Worm (Caenorhabditis elegans) whole organism, late embryonic: ENCODE measurements around the gene H43I07.1.

Source experiments
- C38D4.7 ChIP-seq: fragments of 200-800 bp; sonication (Bioruptor generic); optimal IDR thresholded peaks from 2 replicates; lab custom pipeline; 2018; ENCODE audit warnings: mild to moderate bottlenecking, missing genetic modification characterization, moderate library complexity, missing compliant biosample characterization
- F13H6.1 ChIP-seq: sonication (generic microtip); optimal IDR thresholded peaks from 2 replicates; lab custom pipeline; 2016; ENCODE audit warnings: missing genetic modification characterization, missing compliant biosample characterization
- K02D7.2 ChIP-seq: sonication (generic microtip); optimal IDR thresholded peaks from 2 replicates; lab custom pipeline; 2017; ENCODE audit warnings: mild to moderate bottlenecking, missing genetic modification characterization, missing compliant biosample characterization
- K09A11.1 ChIP-seq: sonication (generic microtip); optimal IDR thresholded peaks from 2 replicates; lab custom pipeline; 2017; ENCODE audit warnings: antibody characterized with exemption, mild to moderate bottlenecking, missing genetic modification characterization, missing compliant biosample characterization; ENCODE audit not compliant: insufficient read depth
- T23F11.4 ChIP-seq: fragments of 200-800 bp; sonication (Bioruptor generic); optimal IDR thresholded peaks from 2 replicates; lab custom pipeline; 2018; ENCODE audit warnings: mild to moderate bottlenecking, missing genetic modification characterization, missing compliant biosample characterization
- Y22D7AL.16 ChIP-seq: sonication (generic microtip); optimal IDR thresholded peaks from 2 replicates; lab custom pipeline; 2016; ENCODE audit warnings: missing genetic modification characterization, missing compliant biosample characterization
- ahr-1 ChIP-seq: sonication (generic microtip); optimal IDR thresholded peaks from 2 replicates; lab custom pipeline; 2016; ENCODE audit warnings: missing genetic modification characterization, missing compliant biosample characterization
- ama-1 ChIP-seq: fragments of 150-350 bp; optimal IDR thresholded peaks from 2 replicates; lab custom pipeline; 2014
- ceh-14 ChIP-seq: sonication (generic microtip); optimal IDR thresholded peaks from 2 replicates; lab custom pipeline; 2016; ENCODE audit warnings: missing genotype, missing genetic modification characterization, missing compliant biosample characterization
- ceh-18 ChIP-seq: sonication (generic microtip); optimal IDR thresholded peaks from 2 replicates; lab custom pipeline; 2016; ENCODE audit warnings: missing genetic modification characterization, missing compliant biosample characterization
- ceh-19 ChIP-seq: fragments of 200-800 bp; sonication (Bioruptor generic); optimal IDR thresholded peaks from 2 replicates; lab custom pipeline; 2018; ENCODE audit warnings: mild to moderate bottlenecking, missing genetic modification characterization, missing compliant biosample characterization
- ceh-2 ChIP-seq: sonication (generic microtip); optimal IDR thresholded peaks from 2 replicates; lab custom pipeline; 2016; ENCODE audit warnings: missing genotype, missing genetic modification characterization, missing compliant biosample characterization
- ceh-24 ChIP-seq: sonication (generic microtip); optimal IDR thresholded peaks from 2 replicates; lab custom pipeline; 2016; ENCODE audit warnings: mild to moderate bottlenecking, missing genetic modification characterization, missing compliant biosample characterization
- ceh-30 ChIP-seq: fragments of 150-350 bp; optimal IDR thresholded peaks from 2 replicates; lab custom pipeline; 2014; ENCODE audit warnings: missing biosample characterization, missing genetic modification characterization
- ceh-31 ChIP-seq: sonication (generic microtip); optimal IDR thresholded peaks from 2 replicates; lab custom pipeline; 2016; ENCODE audit warnings: missing genetic modification characterization, missing compliant biosample characterization
- ceh-34 ChIP-seq: sonication (generic microtip); optimal IDR thresholded peaks from 2 replicates; lab custom pipeline; 2016; ENCODE audit warnings: mild to moderate bottlenecking, missing genetic modification characterization, missing compliant biosample characterization
- ceh-45 ChIP-seq: fragments of 200-800 bp; sonication (Bioruptor generic); IDR thresholded peaks from 2 replicates; pipeline ENCODE4 v1.3.6; 2022; ENCODE audit warnings: missing genetic modification reagents, missing genetic modification characterization, missing compliant biosample characterization
- ceh-6 ChIP-seq: fragments of 200-800 bp; sonication (Bioruptor generic); optimal IDR thresholded peaks from 2 replicates; lab custom pipeline; 2018; ENCODE audit warnings: mild to moderate bottlenecking, missing genetic modification characterization, missing compliant biosample characterization
- dve-1 ChIP-seq: sonication (generic microtip); optimal IDR thresholded peaks from 2 replicates; lab custom pipeline; 2017; ENCODE audit warnings: antibody characterized with exemption, mild to moderate bottlenecking, missing genetic modification characterization, missing compliant biosample characterization
- elt-4 ChIP-seq: sonication (generic microtip); optimal IDR thresholded peaks from 2 replicates; lab custom pipeline; 2016; ENCODE audit warnings: missing genetic modification characterization, missing compliant biosample characterization
- ets-4 ChIP-seq: sonication (generic microtip); optimal IDR thresholded peaks from 2 replicates; lab custom pipeline; 2016; ENCODE audit warnings: missing genetic modification characterization, missing compliant biosample characterization
- eyg-1 ChIP-seq: sonication (generic microtip); optimal IDR thresholded peaks from 2 replicates; lab custom pipeline; 2016; ENCODE audit warnings: missing genotype, missing genetic modification characterization, missing compliant biosample characterization
- fkh-6 ChIP-seq: sonication (generic microtip); optimal IDR thresholded peaks from 2 replicates; lab custom pipeline; 2016; ENCODE audit warnings: missing genetic modification characterization, missing compliant biosample characterization
- hlh-13 ChIP-seq: fragments of 200-800 bp; sonication (Bioruptor generic); optimal IDR thresholded peaks from 2 replicates; lab custom pipeline; 2018; ENCODE audit warnings: mild to moderate bottlenecking, missing genetic modification characterization, missing compliant biosample characterization
- hlh-15 ChIP-seq: sonication (generic microtip); optimal IDR thresholded peaks from 2 replicates; lab custom pipeline; 2016; ENCODE audit warnings: missing genetic modification characterization, missing compliant biosample characterization
- hlh-6 ChIP-seq: sonication (generic microtip); optimal IDR thresholded peaks from 2 replicates; lab custom pipeline; 2016; ENCODE audit warnings: missing genotype, missing genetic modification characterization, missing compliant biosample characterization
- hlh-8 ChIP-seq: sonication (generic microtip); optimal IDR thresholded peaks from 2 replicates; lab custom pipeline; 2016; ENCODE audit warnings: missing genotype, missing genetic modification characterization, missing compliant biosample characterization
- lim-6 ChIP-seq: sonication (generic microtip); optimal IDR thresholded peaks from 2 replicates; lab custom pipeline; 2016; ENCODE audit warnings: missing genetic modification characterization, missing compliant biosample characterization
- lin-11 ChIP-seq: fragments of 200-800 bp; sonication (Bioruptor generic); optimal IDR thresholded peaks from 2 replicates; lab custom pipeline; 2018; ENCODE audit warnings: mild to moderate bottlenecking, missing genetic modification characterization, missing compliant biosample characterization
- madf-2 ChIP-seq: sonication (generic microtip); optimal IDR thresholded peaks from 2 replicates; lab custom pipeline; 2017; ENCODE audit warnings: missing genetic modification characterization, missing compliant biosample characterization
- mec-3 ChIP-seq: sonication (generic microtip); optimal IDR thresholded peaks from 2 replicates; lab custom pipeline; 2016; ENCODE audit warnings: borderline replicate concordance, missing genetic modification characterization, missing compliant biosample characterization
- nfya-1 ChIP-seq: sonication (generic microtip); optimal IDR thresholded peaks from 2 replicates; lab custom pipeline; 2017; ENCODE audit warnings: missing genetic modification characterization, mild to moderate bottlenecking, missing compliant biosample characterization, antibody characterized with exemption, moderate library complexity
- nhr-232 ChIP-seq: sonication (generic microtip); optimal IDR thresholded peaks from 2 replicates; lab custom pipeline; 2016; ENCODE audit warnings: missing genetic modification characterization, missing compliant biosample characterization
- npax-4 ChIP-seq: sonication (generic microtip); optimal IDR thresholded peaks from 2 replicates; lab custom pipeline; 2016; ENCODE audit warnings: missing genetic modification characterization, missing compliant biosample characterization
- pat-9 ChIP-seq: fragments of 200-800 bp; sonication (Bioruptor generic); optimal IDR thresholded peaks from 2 replicates; lab custom pipeline; 2018; ENCODE audit warnings: mild to moderate bottlenecking, missing genetic modification characterization, moderate library complexity, missing compliant biosample characterization
- pha-2 ChIP-seq: sonication (generic microtip); optimal IDR thresholded peaks from 2 replicates; lab custom pipeline; 2017; ENCODE audit warnings: mild to moderate bottlenecking, missing genetic modification characterization, missing compliant biosample characterization
- pha-4 ChIP-seq: fragments of 150-350 bp; optimal IDR thresholded peaks from 2 replicates; lab custom pipeline; 2018; ENCODE audit warnings: missing biosample characterization, missing genetic modification reagents, missing genetic modification characterization
- pqm-1 ChIP-seq: sonication (generic microtip); optimal IDR thresholded peaks from 2 replicates; lab custom pipeline; 2016; ENCODE audit warnings: missing genetic modification characterization, missing compliant biosample characterization
- pros-1 ChIP-seq: fragments of 150-350 bp; optimal IDR thresholded peaks from 2 replicates; lab custom pipeline; 2014; ENCODE audit warnings: missing biosample characterization, missing genetic modification reagents, missing genetic modification characterization
- ref-2 ChIP-seq: sonication (generic microtip); optimal IDR thresholded peaks from 2 replicates; lab custom pipeline; 2016; ENCODE audit warnings: missing genetic modification characterization, missing compliant biosample characterization
- rnt-1 ChIP-seq: sonication (generic microtip); optimal IDR thresholded peaks from 2 replicates; lab custom pipeline; 2016; ENCODE audit warnings: missing genetic modification characterization, missing compliant biosample characterization
- sdc-2 ChIP-seq: sonication (generic microtip); optimal IDR thresholded peaks from 2 replicates; lab custom pipeline; 2016; ENCODE audit warnings: missing genotype, missing genetic modification characterization, missing compliant biosample characterization
- sox-2 ChIP-seq: fragments of 200-800 bp; sonication (Bioruptor generic); IDR thresholded peaks from 2 replicates; pipeline ENCODE4 v1.3.6; 2022; ENCODE audit warnings: missing genetic modification reagents, missing genetic modification characterization, missing compliant biosample characterization
- syd-9 ChIP-seq: sonication (generic microtip); optimal IDR thresholded peaks from 2 replicates; lab custom pipeline; 2016; ENCODE audit warnings: mild to moderate bottlenecking, missing genetic modification characterization, moderate library complexity, missing compliant biosample characterization
- tbx-2 ChIP-seq: sonication (generic microtip); optimal IDR thresholded peaks from 2 replicates; lab custom pipeline; 2016; ENCODE audit warnings: missing genetic modification characterization, missing compliant biosample characterization
- tbx-7 ChIP-seq: sonication (generic microtip); optimal IDR thresholded peaks from 2 replicates; lab custom pipeline; 2016; ENCODE audit warnings: missing genotype, missing genetic modification characterization, missing compliant biosample characterization
- ttx-3 ChIP-seq: sonication (generic microtip); optimal IDR thresholded peaks from 2 replicates; lab custom pipeline; 2016; ENCODE audit warnings: missing genetic modification reagents, missing genetic modification characterization, missing compliant biosample characterization
- unc-42 ChIP-seq: sonication (generic microtip); optimal IDR thresholded peaks from 2 replicates; lab custom pipeline; 2016; ENCODE audit warnings: missing genotype, missing genetic modification characterization, missing compliant biosample characterization
- unc-55 ChIP-seq: sonication (generic microtip); optimal IDR thresholded peaks from 2 replicates; lab custom pipeline; 2017; ENCODE audit warnings: missing biosample characterization, missing genetic modification reagents, missing genetic modification characterization
- unc-86 ChIP-seq: sonication (generic microtip); optimal IDR thresholded peaks from 2 replicates; lab custom pipeline; 2016; ENCODE audit warnings: missing genetic modification characterization, missing compliant biosample characterization
- zip-5 ChIP-seq: sonication (generic microtip); optimal IDR thresholded peaks from 2 replicates; lab custom pipeline; 2016; ENCODE audit warnings: missing genetic modification characterization, missing compliant biosample characterization
- ztf-16 ChIP-seq: sonication (generic microtip); optimal IDR thresholded peaks from 2 replicates; lab custom pipeline; 2017; ENCODE audit warnings: missing genetic modification characterization, missing compliant biosample characterization

The H43I07.1 gene

ce11 chrV:4181272-4181671, 23.2 kb upstream of the H43I07.1 start:
- TF ChIP-seq ceh-30 (tag; lab: Kevin White, UChicago), result no peak
- no peak for TF ChIP-seq ttx-3
- no peak for TF ChIP-seq ceh-45 (GFP tag; lab: Robert Waterston, UW)
- TF ChIP-seq tbx-7, result no peak
- no peak for TF ChIP-seq zip-5 (tag; lab: Kevin White, UChicago)
- no peak for TF ChIP-seq ahr-1 (tag; lab: Kevin White, UChicago)
- no peak for TF ChIP-seq pha-2 (tag; lab: Kevin White, UChicago)
- TF ChIP-seq Y22D7AL.16, result no peak
- TF ChIP-seq ztf-16 (tag; lab: Kevin White, UChicago), result no peak
- no peak for TF ChIP-seq npax-4
- TF ChIP-seq fkh-6 (tag; lab: Kevin White, UChicago), result no peak
- TF ChIP-seq pros-1 (tag; lab: Kevin White, UChicago), result no peak
- TF ChIP-seq pha-4 (tag; lab: Kevin White, UChicago), result no peak
- no peak for TF ChIP-seq pat-9
- no peak for TF ChIP-seq nfya-1 (tag; lab: Kevin White, UChicago)

DNA sequence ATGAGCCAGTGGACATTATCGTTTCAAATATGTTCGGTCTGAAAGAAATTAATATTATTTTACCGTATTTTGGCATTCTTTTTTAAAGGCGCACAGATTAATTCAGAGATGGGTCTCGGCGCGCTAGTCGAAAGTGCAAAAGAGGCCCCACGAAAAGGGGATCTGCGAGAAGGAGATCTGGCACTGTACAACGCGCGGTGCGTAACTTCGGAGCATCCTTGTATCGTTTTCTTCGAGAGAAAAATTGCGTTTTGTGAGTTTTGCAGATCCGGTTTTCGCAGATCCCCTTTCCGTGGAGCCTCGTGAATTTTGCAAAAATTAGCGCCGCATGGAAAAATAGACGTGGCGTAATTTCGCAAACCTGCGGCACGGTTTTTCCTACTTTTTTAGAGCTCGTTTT, 22.8 kb upstream of the H43I07.1 start:
- no peak for TF ChIP-seq ceh-34 (tag; lab: Kevin White, UChicago)
- no peak for TF ChIP-seq elt-4 (tag; lab: Kevin White, UChicago)
- peak; percentile 55 for TF ChIP-seq zip-5 (tag; lab: Kevin White, UChicago)
- no peak for TF ChIP-seq nhr-232 (tag; lab: Kevin White, UChicago)
- TF ChIP-seq Y22D7AL.16, result no peak
- no peak for TF ChIP-seq ceh-30 (tag; lab: Kevin White, UChicago)
- peak; percentile 43 for TF ChIP-seq lim-6 (tag; lab: Kevin White, UChicago)
- TF ChIP-seq unc-42, result no peak
- TF ChIP-seq C38D4.7 (GFP tag; lab: Kevin White, UChicago), result no peak
- TF ChIP-seq hlh-8 (tag; lab: Kevin White, UChicago), result no peak
- TF ChIP-seq sdc-2 (tag; lab: Kevin White, UChicago), result no peak
- no peak for TF ChIP-seq syd-9
- TF ChIP-seq pqm-1 (tag; lab: Kevin White, UChicago), result no peak
- no peak for TF ChIP-seq hlh-15 (tag; lab: Kevin White, UChicago)
- TF ChIP-seq ceh-2, result peak; percentile 61
- TF ChIP-seq ceh-24 (tag; lab: Kevin White, UChicago), result no peak
- TF ChIP-seq ama-1, result no peak
- TF ChIP-seq ahr-1 (tag; lab: Kevin White, UChicago), result peak; percentile 23
- TF ChIP-seq K02D7.2 (tag; lab: Kevin White, UChicago), result no peak
- no peak for TF ChIP-seq unc-55
- no peak for TF ChIP-seq hlh-13
- TF ChIP-seq ceh-6 (GFP tag; lab: Kevin White, UChicago), result no peak
- no peak for TF ChIP-seq ets-4 (tag; lab: Kevin White, UChicago)
- TF ChIP-seq T23F11.4 (GFP tag; lab: Kevin White, UChicago), result no peak
- no peak for TF ChIP-seq nfya-1 (tag; lab: Kevin White, UChicago)
- no peak for TF ChIP-seq ceh-45 (GFP tag; lab: Robert Waterston, UW)
- TF ChIP-seq madf-2 (tag; lab: Kevin White, UChicago), result no peak
- peak; percentile 76 for TF ChIP-seq tbx-7
- TF ChIP-seq unc-86, result no peak
- TF ChIP-seq pha-2 (tag; lab: Kevin White, UChicago), result no peak
- TF ChIP-seq mec-3 (tag; lab: Kevin White, UChicago), result no peak
- peak; percentile 90 for TF ChIP-seq tbx-2 (tag; lab: Kevin White, UChicago)
- TF ChIP-seq ceh-14, result peak; percentile 27
- peak; percentile 52 for TF ChIP-seq hlh-6
- TF ChIP-seq dve-1 (tag; lab: Kevin White, UChicago), result no peak
- TF ChIP-seq rnt-1, result peak; percentile 38
- peak; percentile 14 for TF ChIP-seq eyg-1 (tag; lab: Kevin White, UChicago)
- no peak for TF ChIP-seq F13H6.1 (tag; lab: Kevin White, UChicago)
- no peak for TF ChIP-seq ref-2 (tag; lab: Kevin White, UChicago)
- no peak for TF ChIP-seq pat-9
- TF ChIP-seq ztf-16 (tag; lab: Kevin White, UChicago), result no peak
- TF ChIP-seq ceh-18 (tag; lab: Kevin White, UChicago), result no peak
- TF ChIP-seq ceh-31 (tag; lab: Kevin White, UChicago), result peak; percentile 61
- TF ChIP-seq ceh-19 (GFP tag; lab: Kevin White, UChicago), result no peak
- TF ChIP-seq lin-11 (tag; lab: Kevin White, UChicago), result no peak
- TF ChIP-seq sox-2 (GFP tag; lab: Robert Waterston, UW), result no peak
- TF ChIP-seq K09A11.1, result no peak
